Worm (Caenorhabditis elegans): ENCODE results near the gene atln-1.
A peak's percentile ranks its signal among the peaks of the same experiment; 100 is the strongest.
"Not testable (repeated sequence)": the region's sequence is repeated elsewhere in the genome, so short reads cannot be mapped to it uniquely, and the experiment has no call there.

The atln-1 gene

ce11 chrIV:2788389-2788788 lies at the start of gene atln-1:
Gene atln-1 (plus strand): TSS chrIV:2788689.
- not testable (repeated sequence) for TF ChIP-seq pros-1 (tag; optimal IDR thresholded peaks at IDR 0.05); T23F11.4 (GFP tag; optimal IDR thresholded peaks at IDR 0.05); hlh-30 (tag; optimal IDR thresholded peaks at IDR 0.05; ENCODE audit: insufficient read depth)

- peak; percentile 84 for TF ChIP-seq ceh-45 (GFP tag; IDR thresholded peaks at IDR 0.05)
- TF ChIP-seq unc-3 (GFP tag; conservative IDR thresholded peaks at IDR 0.05) = peak; percentile 82
- TF ChIP-seq unc-3 (tag; optimal IDR thresholded peaks at IDR 0.05) = not testable (repeated sequence)
- TF ChIP-seq ceh-34 (tag; optimal IDR thresholded peaks at IDR 0.05) = peak; percentile 4
- TF ChIP-seq che-1 (tag; optimal IDR thresholded peaks at IDR 0.05) = peak; percentile 45
- TF ChIP-seq sox-2 (GFP tag; IDR thresholded peaks at IDR 0.05) = peak; percentile 71
Measured at ce11 chrIV:2740035-2740434, 48.5 kb upstream of the atln-1 start.

ce11 chrIV:2742470-2743044 lies 45.9 kb upstream of the atln-1 start, which contains the start of gene nhr-277:
Gene nhr-277 (plus strand): TSS chrIV:2742994.
- TF ChIP-seq eyg-1 (tag; optimal IDR thresholded peaks at IDR 0.05) (no peak), tbx-2 (tag; optimal IDR thresholded peaks at IDR 0.05) (no peak), C38D4.7 (GFP tag; optimal IDR thresholded peaks at IDR 0.05) (no peak), ceh-24 (tag; optimal IDR thresholded peaks at IDR 0.05) (no peak), npax-4 (tag; optimal IDR thresholded peaks at IDR 0.05) (no peak), zip-5 (tag; optimal IDR thresholded peaks at IDR 0.05) (no peak), fax-1 (tag; optimal IDR thresholded peaks at IDR 0.05) (no peak), C08G9.2 (tag; optimal IDR thresholded peaks at IDR 0.05) (no peak), madf-2 (tag; optimal IDR thresholded peaks at IDR 0.05) (no peak), pag-3 (tag; optimal IDR thresholded peaks at IDR 0.05; ENCODE audit: borderline replicate concordance) (no peak), ceh-30 (tag; optimal IDR thresholded peaks at IDR 0.05) (no peak)

ce11 chrIV:2747385-2748007 lies 41.0 kb upstream of the atln-1 start:
- TF ChIP-seq pha-4 (tag; optimal IDR thresholded peaks at IDR 0.05) (no peak), nfya-1 (tag; optimal IDR thresholded peaks at IDR 0.05) (no peak), unc-42 (tag; optimal IDR thresholded peaks at IDR 0.05) (peak; percentile 3), C38D4.7 (GFP tag; optimal IDR thresholded peaks at IDR 0.05) (no peak)

ce11 chrIV:2748863-2749451 lies 39.5 kb upstream of the atln-1 start:
- no peak for TF ChIP-seq elt-4 (tag; optimal IDR thresholded peaks at IDR 0.05)
- TF ChIP-seq elt-2 (tag; optimal IDR thresholded peaks at IDR 0.05) = peak; percentile 66

- TF ChIP-seq unc-55 (GFP tag; optimal IDR thresholded peaks at IDR 0.05) = no peak
- TF ChIP-seq K09A11.1 (tag; optimal IDR thresholded peaks at IDR 0.05; ENCODE audit: insufficient read depth) = no peak
- TF ChIP-seq ama-1 (optimal IDR thresholded peaks at IDR 0.05) = no peak
- TF ChIP-seq ceh-22 (tag; optimal IDR thresholded peaks at IDR 0.05) = no peak
- no peak for TF ChIP-seq pha-4 (tag; optimal IDR thresholded peaks at IDR 0.05)
- TF ChIP-seq sdc-2 (tag; optimal IDR thresholded peaks at IDR 0.05) = no peak
- TF ChIP-seq ceh-31 (tag; optimal IDR thresholded peaks at IDR 0.05) = no peak
- TF ChIP-seq unc-86 (tag; optimal IDR thresholded peaks at IDR 0.05) = no peak
- TF ChIP-seq ceh-14 (tag; optimal IDR thresholded peaks at IDR 0.05) = no peak
- TF ChIP-seq ahr-1 (tag; optimal IDR thresholded peaks at IDR 0.05) = no peak
- TF ChIP-seq ttx-3 (tag; optimal IDR thresholded peaks at IDR 0.05) = no peak
- no peak for TF ChIP-seq C08G9.2 (tag; optimal IDR thresholded peaks at IDR 0.05)
- TF ChIP-seq nhr-11 (tag; optimal IDR thresholded peaks at IDR 0.05) = no peak
- TF ChIP-seq nhr-232 (tag; optimal IDR thresholded peaks at IDR 0.05) = no peak
- no peak for TF ChIP-seq ceh-9 (tag; optimal IDR thresholded peaks at IDR 0.05)
- TF ChIP-seq lin-11 (tag; optimal IDR thresholded peaks at IDR 0.05) = no peak
- no peak for TF ChIP-seq Y22D7AL.16 (tag; optimal IDR thresholded peaks at IDR 0.05)
- TF ChIP-seq ceh-45 (GFP tag; IDR thresholded peaks at IDR 0.05) = no peak
Measured at ce11 chrIV:2750607-2751006, 37.9 kb upstream of the atln-1 start.
